Worm (Caenorhabditis elegans) whole organism, L3 larva: ENCODE results near the gene vha-8.

Experiments used
- R02D3.7 ChIP-seq: fragments of 150-350 bp; optimal IDR thresholded peaks from 2 replicates; lab custom pipeline; 2014; ENCODE audit warnings: missing biosample characterization, missing genetic modification characterization
- aly-2 ChIP-seq: fragments of 150-350 bp; optimal IDR thresholded peaks from 2 replicates; lab custom pipeline; 2014; ENCODE audit warnings: missing biosample characterization, missing genetic modification characterization
- ama-1 ChIP-seq: fragments of 150-350 bp; optimal IDR thresholded peaks from 2 replicates; lab custom pipeline; 2018
- ceh-16 ChIP-seq: sonication (generic microtip); optimal IDR thresholded peaks from 2 replicates; lab custom pipeline; 2017; ENCODE audit warnings: missing biosample characterization, missing genetic modification characterization
- ceh-28 ChIP-seq: fragments of 150-350 bp; optimal IDR thresholded peaks from 2 replicates; lab custom pipeline; 2014; ENCODE audit warnings: missing biosample characterization, missing genetic modification reagents, missing genetic modification characterization
- ceh-82 ChIP-seq: fragments of 150-350 bp; optimal IDR thresholded peaks from 2 replicates; lab custom pipeline; 2014; ENCODE audit warnings: missing biosample characterization, missing genetic modification characterization
- ceh-9 ChIP-seq: sonication (generic microtip); optimal IDR thresholded peaks from 2 replicates; lab custom pipeline; 2018; ENCODE audit warnings: missing biosample characterization, missing genetic modification characterization
- daf-12 ChIP-seq: fragments of 150-350 bp; optimal IDR thresholded peaks from 2 replicates; lab custom pipeline; 2014; ENCODE audit warnings: missing biosample characterization, missing genetic modification reagents, missing genetic modification characterization
- egl-27 ChIP-seq: sonication (generic microtip); optimal IDR thresholded peaks from 4 replicates; lab custom pipeline; 2017; ENCODE audit warnings: missing biosample characterization, missing genetic modification reagents, missing genetic modification characterization
- egl-5 ChIP-seq: fragments of 150-350 bp; optimal IDR thresholded peaks from 2 replicates; lab custom pipeline; 2017; ENCODE audit warnings: missing biosample characterization, missing genetic modification reagents, missing genetic modification characterization, inconsistent platforms
- elt-1 ChIP-seq: fragments of 150-350 bp; optimal IDR thresholded peaks from 2 replicates; lab custom pipeline; 2014; ENCODE audit warnings: missing biosample characterization, missing genetic modification characterization
- elt-2 ChIP-seq: sonication (generic microtip); optimal IDR thresholded peaks from 2 replicates; lab custom pipeline; 2016; ENCODE audit warnings: missing genetic modification reagents, mild to moderate bottlenecking, missing genetic modification characterization, missing compliant biosample characterization
- elt-3 ChIP-seq, 3 experiments: fragments of 150-350 bp in 1 of 3; sonication (generic microtip) in 2 of 3; optimal IDR thresholded peaks; 2 replicates in 2 of 3; 4 replicates in 1 of 3; lab custom pipeline; 2014 to 2017; ENCODE audit warnings: missing biosample characterization in 3 of 3, missing genetic modification characterization in 3 of 3
- eor-1 ChIP-seq, 2 experiments: fragments of 150-350 bp; optimal IDR thresholded peaks; 2 replicates each; lab custom pipeline; 2014 to 2018; ENCODE audit warnings: missing biosample characterization in 2 of 2, missing genetic modification characterization in 2 of 2
- fkh-10 ChIP-seq: sonication (generic microtip); optimal IDR thresholded peaks from 2 replicates; lab custom pipeline; 2017; ENCODE audit warnings: missing biosample characterization, missing genetic modification reagents, missing genetic modification characterization
- fkh-2 ChIP-seq: fragments of 150-350 bp; optimal IDR thresholded peaks from 2 replicates; lab custom pipeline; 2014; ENCODE audit warnings: missing biosample characterization, missing genetic modification reagents, missing genetic modification characterization
- fos-1 ChIP-seq: fragments of 150-350 bp; optimal IDR thresholded peaks from 2 replicates; lab custom pipeline; 2014; ENCODE audit warnings: missing biosample characterization, missing genetic modification characterization
- hmg-11 ChIP-seq: sonication (generic microtip); optimal IDR thresholded peaks from 2 replicates; lab custom pipeline; 2016; ENCODE audit warnings: missing genetic modification characterization, missing compliant biosample characterization
- jun-1 ChIP-seq: fragments of 150-350 bp; optimal IDR thresholded peaks from 2 replicates; lab custom pipeline; 2014; ENCODE audit warnings: missing biosample characterization, missing genetic modification reagents, missing genetic modification characterization
- lin-15B ChIP-seq: fragments of 150-350 bp; optimal IDR thresholded peaks from 2 replicates; lab custom pipeline; 2014; ENCODE audit warnings: missing biosample characterization, missing genetic modification characterization
- lin-39 ChIP-seq: fragments of 150-350 bp; optimal IDR thresholded peaks from 2 replicates; lab custom pipeline; 2018; ENCODE audit warnings: missing biosample characterization, missing genetic modification reagents, missing genetic modification characterization
- lsy-12 ChIP-seq: sonication (generic microtip); optimal IDR thresholded peaks from 2 replicates; lab custom pipeline; 2016; ENCODE audit warnings: mild to moderate bottlenecking, missing genetic modification characterization, missing compliant biosample characterization
- mdl-1 ChIP-seq: fragments of 150-350 bp; optimal IDR thresholded peaks from 2 replicates; lab custom pipeline; 2014; ENCODE audit warnings: missing biosample characterization, missing genetic modification characterization
- mml-1 ChIP-seq: fragments of 150-350 bp; sonication (generic microtip); optimal IDR thresholded peaks from 3 replicates; lab custom pipeline; 2014; ENCODE audit warnings: missing biosample characterization, missing genetic modification characterization
- nfya-1 ChIP-seq: sonication (generic microtip); optimal IDR thresholded peaks from 2 replicates; lab custom pipeline; 2017; ENCODE audit warnings: missing genetic modification characterization, mild to moderate bottlenecking, missing compliant biosample characterization, antibody characterized with exemption, moderate library complexity; ENCODE audit not compliant: insufficient read depth
- nhr-11 ChIP-seq: fragments of 150-350 bp; optimal IDR thresholded peaks from 2 replicates; lab custom pipeline; 2014; ENCODE audit warnings: missing biosample characterization, missing genetic modification characterization
- nhr-12 ChIP-seq: fragments of 150-350 bp; optimal IDR thresholded peaks from 2 replicates; lab custom pipeline; 2014; ENCODE audit warnings: missing biosample characterization, missing genetic modification characterization
- nhr-23 ChIP-seq: fragments of 150-350 bp; optimal IDR thresholded peaks from 2 replicates; lab custom pipeline; 2014; ENCODE audit warnings: missing biosample characterization, missing genetic modification reagents, missing genetic modification characterization
- nhr-237 ChIP-seq: fragments of 150-350 bp; optimal IDR thresholded peaks from 2 replicates; lab custom pipeline; 2014; ENCODE audit warnings: missing biosample characterization, missing genetic modification characterization
- nhr-25 ChIP-seq: sonication (generic microtip); optimal IDR thresholded peaks from 2 replicates; lab custom pipeline; 2017; ENCODE audit warnings: missing biosample characterization, missing genetic modification characterization
- nhr-28 ChIP-seq: fragments of 150-350 bp; optimal IDR thresholded peaks from 2 replicates; lab custom pipeline; 2014; ENCODE audit warnings: missing biosample characterization, missing genetic modification characterization
- nhr-43 ChIP-seq: sonication (generic microtip); optimal IDR thresholded peaks from 2 replicates; lab custom pipeline; 2016; ENCODE audit warnings: mild to moderate bottlenecking, missing genetic modification characterization, missing compliant biosample characterization; ENCODE audit not compliant: poor library complexity, severe bottlenecking
- nhr-76 ChIP-seq: fragments of 150-350 bp; sonication (generic microtip); optimal IDR thresholded peaks from 5 replicates; lab custom pipeline; 2014; ENCODE audit warnings: missing biosample characterization, missing genetic modification characterization
- nhr-77 ChIP-seq: fragments of 150-350 bp; optimal IDR thresholded peaks from 2 replicates; lab custom pipeline; 2014; ENCODE audit warnings: missing biosample characterization, missing genetic modification characterization
- pha-4 ChIP-seq: fragments of 150-350 bp; optimal IDR thresholded peaks from 2 replicates; lab custom pipeline; 2014; ENCODE audit warnings: missing biosample characterization, missing genetic modification reagents, missing genetic modification characterization
- pqm-1 ChIP-seq: fragments of 150-350 bp; optimal IDR thresholded peaks from 2 replicates; lab custom pipeline; 2017; ENCODE audit warnings: missing biosample characterization, missing genetic modification characterization, inconsistent platforms
- sea-2 ChIP-seq: fragments of 150-350 bp; sonication (generic microtip); optimal IDR thresholded peaks from 4 replicates; lab custom pipeline; 2014; ENCODE audit warnings: missing biosample characterization, missing genetic modification reagents, missing genetic modification characterization
- skn-1 ChIP-seq: fragments of 150-350 bp; optimal IDR thresholded peaks from 2 replicates; lab custom pipeline; 2014; ENCODE audit warnings: missing biosample characterization, missing genetic modification characterization
- snpc-4 ChIP-seq: fragments of 150-350 bp; optimal IDR thresholded peaks from 2 replicates; lab custom pipeline; 2014; ENCODE audit warnings: missing biosample characterization, missing genetic modification characterization
- tbx-2 ChIP-seq: sonication (generic microtip); optimal IDR thresholded peaks from 2 replicates; lab custom pipeline; 2016; ENCODE audit warnings: mild to moderate bottlenecking, missing genetic modification characterization, missing compliant biosample characterization
- unc-62 ChIP-seq: fragments of 150-350 bp; sonication (generic microtip); optimal IDR thresholded peaks from 4 replicates; lab custom pipeline; 2014; ENCODE audit warnings: missing biosample characterization, missing genetic modification reagents, missing genetic modification characterization
- zag-1 ChIP-seq: fragments of 150-350 bp; optimal IDR thresholded peaks from 2 replicates; lab custom pipeline; 2014; ENCODE audit warnings: missing biosample characterization, missing genetic modification characterization
- ztf-11 ChIP-seq: fragments of 150-350 bp; optimal IDR thresholded peaks from 2 replicates; lab custom pipeline; 2014; ENCODE audit warnings: missing biosample characterization, missing genetic modification characterization
- ztf-4 ChIP-seq: fragments of 150-350 bp; optimal IDR thresholded peaks from 2 replicates; lab custom pipeline; 2014; ENCODE audit warnings: missing biosample characterization, missing genetic modification characterization

Gene vha-8

DNA sequence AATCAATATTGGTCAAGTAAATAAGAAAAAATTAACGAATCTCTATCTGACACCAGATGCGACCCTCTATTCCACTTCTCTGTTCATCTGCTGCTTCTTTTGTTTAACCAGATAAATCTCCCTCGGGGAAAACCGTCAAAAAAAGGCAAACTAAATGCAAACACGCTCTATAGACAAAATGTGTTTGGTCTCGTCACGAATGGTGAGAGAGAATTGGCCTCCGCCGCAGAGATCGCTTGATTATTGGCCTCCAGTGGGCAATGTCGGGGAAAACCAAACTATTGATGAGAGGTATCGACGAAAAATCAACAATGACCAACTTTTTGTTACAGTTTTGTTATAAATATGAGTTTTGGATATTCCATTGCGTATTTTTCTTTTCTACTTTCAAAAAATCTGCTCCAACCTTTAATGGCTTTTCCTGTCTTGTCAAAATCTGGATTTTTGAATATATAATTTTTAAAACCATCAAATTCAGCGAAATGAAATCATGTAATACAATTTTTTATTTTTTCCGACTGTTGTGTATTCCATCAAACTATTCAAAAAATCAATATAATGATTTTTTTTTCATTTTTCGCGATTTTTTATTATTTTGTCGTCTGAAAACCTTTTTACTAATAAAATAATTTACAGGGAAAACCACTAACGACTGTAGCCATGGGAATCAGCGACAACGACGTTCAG lies at the start of gene vha-8, which contains the start of gene C17H12.2:
Gene vha-8 (plus strand): TSS at position 637 of the 687 bp plus-strand sequence.
Gene C17H12.2 (minus strand): TSS at position 51 of the 687 bp plus-strand sequence.
- TF ChIP-seq elt-2 (tag; lab: Kevin White, UChicago), result peak; percentile 74
- peak; percentile 36 for TF ChIP-seq ama-1 (lab: Kevin White, UChicago)
- peak; percentile 58 for TF ChIP-seq nhr-11 (tag; lab: Kevin White, UChicago)
- peak; percentile 92 for TF ChIP-seq snpc-4 (tag; lab: Kevin White, UChicago)
- peak; percentile 97 for TF ChIP-seq nhr-23 (tag; lab: Kevin White, UChicago)
- TF ChIP-seq fos-1, result peak; percentile 5
- TF ChIP-seq unc-62 (GFP tag; lab: Kevin White, UChicago), result peak; percentile 76
- peak; percentile 98 for TF ChIP-seq lin-39
- peak; percentile 40 for TF ChIP-seq ceh-16
- no peak for TF ChIP-seq nhr-28 (tag; lab: Kevin White, UChicago)
- no peak for TF ChIP-seq zag-1 (tag; lab: Kevin White, UChicago)
- TF ChIP-seq fkh-2 (tag; lab: Kevin White, UChicago), result no peak
- TF ChIP-seq nhr-43 (tag; lab: Kevin White, UChicago), result peak; percentile 66
- TF ChIP-seq ztf-4 (tag; lab: Kevin White, UChicago), result no peak
- peak; percentile 77 for TF ChIP-seq pqm-1
- peak; percentile 40 for TF ChIP-seq fkh-10 (GFP tag; lab: Kevin White, UChicago)
- no peak for TF ChIP-seq nhr-237 (tag; lab: Kevin White, UChicago)
- no peak for TF ChIP-seq eor-1 (tag; optimal IDR thresholded peaks at IDR 0.05; lab: Kevin White, UChicago)
- TF ChIP-seq elt-1 (tag; lab: Kevin White, UChicago), result peak; percentile 66
- TF ChIP-seq elt-3 (tag; optimal IDR thresholded peaks at IDR 0.05; lab: Kevin White, UChicago), result peak in 2 of 3 experiments; percentile 41 to 59
- peak; percentile 83 for TF ChIP-seq lsy-12 (tag; lab: Kevin White, UChicago)
- peak; percentile 70 for TF ChIP-seq tbx-2 (tag; lab: Kevin White, UChicago)
- peak; percentile 82 for TF ChIP-seq skn-1
- peak; percentile 75 for TF ChIP-seq jun-1 (tag; lab: Kevin White, UChicago)
- TF ChIP-seq ceh-9 (tag; lab: Kevin White, UChicago), result no peak
- TF ChIP-seq lin-15B (tag; lab: Kevin White, UChicago), result peak; percentile 100
- TF ChIP-seq mml-1 (tag; lab: Kevin White, UChicago), result no peak
- peak; percentile 90 for TF ChIP-seq nhr-77 (tag; lab: Kevin White, UChicago)
- peak; percentile 31 for TF ChIP-seq ceh-82 (tag; lab: Kevin White, UChicago)
- TF ChIP-seq ceh-28 (tag; lab: Kevin White, UChicago), result peak; percentile 88
- peak; percentile 98 for TF ChIP-seq egl-5 (tag; lab: Kevin White, UChicago)
- peak; percentile 60 for TF ChIP-seq egl-27 (tag; lab: Kevin White, UChicago)
- peak; percentile 98 for TF ChIP-seq nhr-25 (tag; lab: Kevin White, UChicago)
- TF ChIP-seq pha-4 (tag; lab: Kevin White, UChicago), result peak; percentile 99
- peak; percentile 97 for TF ChIP-seq nfya-1
- no peak for TF ChIP-seq daf-12
- TF ChIP-seq mdl-1, result no peak
- no peak for TF ChIP-seq aly-2 (tag; lab: Kevin White, UChicago)
- peak; percentile 41 for TF ChIP-seq sea-2 (GFP tag; lab: Kevin White, UChicago)
- TF ChIP-seq nhr-76 (tag; lab: Kevin White, UChicago), result peak; percentile 58
- peak; percentile 70 for TF ChIP-seq R02D3.7
- TF ChIP-seq hmg-11 (tag; lab: Kevin White, UChicago), result peak; percentile 89

DNA sequence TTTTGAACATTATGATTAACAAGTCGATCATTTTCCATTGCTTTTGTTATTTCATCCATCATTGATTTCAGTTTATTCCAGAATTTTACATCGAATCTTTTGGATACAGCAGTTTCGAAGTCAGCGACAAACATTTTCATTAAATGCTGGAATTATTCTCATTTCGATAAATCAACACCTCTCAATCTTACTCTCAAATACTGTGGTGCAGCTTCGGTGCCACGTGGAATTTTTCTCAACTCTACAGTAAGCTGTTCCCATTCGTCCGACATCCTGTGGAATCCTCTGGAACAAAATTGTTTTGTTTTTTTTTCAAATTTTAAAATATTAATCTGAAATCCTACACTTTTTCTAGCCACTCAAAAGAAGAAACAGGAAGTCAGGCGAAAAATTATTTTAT lies 48.7 kb upstream of the vha-8 start, which contains the start of gene smg-7:
Gene smg-7 (minus strand): TSS at position 285 of the 400 bp plus-strand sequence.
- no peak for TF ChIP-seq daf-12
- TF ChIP-seq fkh-10 (GFP tag; lab: Kevin White, UChicago), result no peak
- no peak for TF ChIP-seq tbx-2 (tag; lab: Kevin White, UChicago)
- no peak for TF ChIP-seq nhr-25 (tag; lab: Kevin White, UChicago)
- no peak for TF ChIP-seq mdl-1
- no peak for TF ChIP-seq ceh-16
- no peak for TF ChIP-seq ceh-82 (tag; lab: Kevin White, UChicago)
- TF ChIP-seq nhr-23 (tag; lab: Kevin White, UChicago), result no peak
- no peak for TF ChIP-seq sea-2 (GFP tag; lab: Kevin White, UChicago)
- no peak for TF ChIP-seq snpc-4 (tag; lab: Kevin White, UChicago)
- TF ChIP-seq nhr-76 (tag; lab: Kevin White, UChicago), result no peak
- TF ChIP-seq lsy-12 (tag; lab: Kevin White, UChicago), result no peak
- no peak for TF ChIP-seq nhr-12 (tag; lab: Kevin White, UChicago)
- TF ChIP-seq ceh-9 (tag; lab: Kevin White, UChicago), result no peak
- no peak for TF ChIP-seq ztf-11
- no peak for TF ChIP-seq nhr-43 (tag; lab: Kevin White, UChicago)
- no peak for TF ChIP-seq aly-2 (tag; lab: Kevin White, UChicago)
- no peak for TF ChIP-seq nhr-11 (tag; lab: Kevin White, UChicago)
- no peak for TF ChIP-seq egl-5 (tag; lab: Kevin White, UChicago)
- TF ChIP-seq, all 47 proteins: peak for 0
